In genomic region chrIV:7961889-7962342, ce11 we compare ENCODE assay signal across 2 worm cellular contexts.
TF ChIP-seq lines count a peak whose summit lies in the region.

No protein-coding gene starts in this region.

TF ChIP-seq in whole organism, L4 larva, 104 proteins besides CTCF, POLR2A, EP300 and RAD21:
- TF ChIP-seq Y105C5A.15 (GFP tag; IDR thresholded peaks at IDR 0.05; lab: Robert Waterston, UW) = 0 out of 2 replicates have a peak, but pooled peaks have one; percentile 64
- no peak for TF ChIP-seq F37D6.2 (tag; optimal IDR thresholded peaks at IDR 0.05; lab: Kevin White, UChicago)
- TF ChIP-seq F49E8.2 (tag; optimal IDR thresholded peaks at IDR 0.05; lab: Kevin White, UChicago; ENCODE audit: borderline replicate concordance) = peak; percentile 94
- TF ChIP-seq mep-1 (tag; optimal IDR thresholded peaks at IDR 0.05; lab: Kevin White, UChicago) = no peak
- TF ChIP-seq vab-7 (GFP tag; IDR thresholded peaks at IDR 0.05; lab: Robert Waterston, UW) = no peak
- TF ChIP-seq unc-130 (GFP tag; optimal IDR thresholded peaks at IDR 0.05; lab: Kevin White, UChicago) = peak; percentile 73
- TF ChIP-seq pha-4 (GFP tag; IDR thresholded peaks at IDR 0.05; lab: Robert Waterston, UW) = peak; percentile 67; the same call in 1 of the 2 replicates
- no peak for TF ChIP-seq pha-4 (tag; optimal IDR thresholded peaks at IDR 0.05; lab: Kevin White, UChicago)
- TF ChIP-seq lin-13 (GFP tag; optimal IDR thresholded peaks at IDR 0.05; lab: Kevin White, UChicago) = peak; percentile 27
- TF ChIP-seq ctbp-1 (GFP tag; IDR thresholded peaks at IDR 0.05; lab: Robert Waterston, UW) = peak; percentile 28; the same call in 1 of the 2 replicates
- TF ChIP-seq daf-16 (GFP tag; optimal IDR thresholded peaks at IDR 0.05; lab: Kevin White, UChicago) = no peak
- TF ChIP-seq daf-16 (tag; optimal IDR thresholded peaks at IDR 0.05; lab: Kevin White, UChicago) = no peak
- TF ChIP-seq ama-1 (optimal IDR thresholded peaks at IDR 0.05; lab: Kevin White, UChicago) = peak; percentile 49
- peak; percentile 52; the same call in 1 of the 2 replicates for TF ChIP-seq arid-1 (GFP tag; conservative IDR thresholded peaks at IDR 0.05; lab: Robert Waterston, UW)
- TF ChIP-seq snpc-1.2 (GFP tag; IDR thresholded peaks at IDR 0.05; lab: Robert Waterston, UW) = peak; percentile 75; the same call in 1 of the 2 replicates
- TF ChIP-seq snpc-4 (tag; optimal IDR thresholded peaks at IDR 0.05; lab: Kevin White, UChicago) = no peak
- peak; percentile 75 for TF ChIP-seq lin-38 (GFP tag; IDR thresholded peaks at IDR 0.05; lab: Robert Waterston, UW)
- TF ChIP-seq Y48G9A.11 (GFP tag; IDR thresholded peaks at IDR 0.05; lab: Robert Waterston, UW) = 0 out of 2 replicates have a peak, but pooled peaks have one; percentile 48
- peak; percentile 60 for TF ChIP-seq duxl-1 (tag; optimal IDR thresholded peaks at IDR 0.05; lab: Kevin White, UChicago; ENCODE audit: poor library complexity)
- TF ChIP-seq mes-2 (tag; optimal IDR thresholded peaks at IDR 0.05; lab: Kevin White, UChicago; ENCODE audit: poor library complexity, severe bottlenecking) = no peak
- peak; percentile 26 for TF ChIP-seq Y5F2A.4 (GFP tag; optimal IDR thresholded peaks at IDR 0.05; lab: Kevin White, UChicago)
- peak; percentile 6 for TF ChIP-seq gei-8 (GFP tag; optimal IDR thresholded peaks at IDR 0.05; lab: Kevin White, UChicago)
- no peak for TF ChIP-seq ces-1 (GFP tag; optimal IDR thresholded peaks at IDR 0.05; lab: Kevin White, UChicago)
- TF ChIP-seq tag-97 (GFP tag; IDR thresholded peaks at IDR 0.05; lab: Robert Waterston, UW) = no peak
- TF ChIP-seq saeg-2 (GFP tag; IDR thresholded peaks at IDR 0.05; lab: Robert Waterston, UW) = no peak
- no peak for TF ChIP-seq hlh-11 (tag; optimal IDR thresholded peaks at IDR 0.05; lab: Kevin White, UChicago)
- TF ChIP-seq dmd-8 (GFP tag; IDR thresholded peaks at IDR 0.05; lab: Robert Waterston, UW) = 0 out of 2 replicates have a peak, but pooled peaks have one; percentile 21

TF ChIP-seq in whole organism, young adult, 124 proteins besides CTCF, POLR2A, EP300 and RAD21 (continues in another document):
- no peak for TF ChIP-seq sptf-2 (GFP tag; optimal IDR thresholded peaks at IDR 0.05; lab: Kevin White, UChicago)
- no peak for TF ChIP-seq B0261.1 (tag; optimal IDR thresholded peaks at IDR 0.05; lab: Kevin White, UChicago)
- TF ChIP-seq mcd-1 (GFP tag; IDR thresholded peaks at IDR 0.05; lab: Robert Waterston, UW) = no peak
- no peak for TF ChIP-seq K12H6.12 (tag; optimal IDR thresholded peaks at IDR 0.05; lab: Kevin White, UChicago)
- no peak for TF ChIP-seq hmg-20 (GFP tag; IDR thresholded peaks at IDR 0.05; lab: Robert Waterston, UW)
- 0 out of 2 replicates have a peak, but pooled peaks have one; percentile 29 for TF ChIP-seq madf-3 (GFP tag; IDR thresholded peaks at IDR 0.05; lab: Robert Waterston, UW)
- no peak for TF ChIP-seq bed-2 (GFP tag; IDR thresholded peaks at IDR 0.05; lab: Robert Waterston, UW)
- TF ChIP-seq nhr-80 (tag; optimal IDR thresholded peaks at IDR 0.05; lab: Kevin White, UChicago) = no peak
- no peak for TF ChIP-seq B0035.1 (tag; optimal IDR thresholded peaks at IDR 0.05; lab: Kevin White, UChicago)
- TF ChIP-seq akir-1 (GFP tag; optimal IDR thresholded peaks at IDR 0.05; lab: Kevin White, UChicago) = no peak
- TF ChIP-seq madf-10 (tag; optimal IDR thresholded peaks at IDR 0.05; lab: Kevin White, UChicago) = no peak
- TF ChIP-seq nhr-27 (tag; optimal IDR thresholded peaks at IDR 0.05; lab: Kevin White, UChicago) = peak; percentile 83
- no peak for TF ChIP-seq zim-3 (tag; optimal IDR thresholded peaks at IDR 0.05; lab: Kevin White, UChicago)
- TF ChIP-seq tlf-1 (GFP tag; optimal IDR thresholded peaks at IDR 0.05; lab: Kevin White, UChicago) = peak; percentile 73
- TF ChIP-seq F49E8.2 (tag; optimal IDR thresholded peaks at IDR 0.05; lab: Kevin White, UChicago; ENCODE audit: insufficient read depth) = peak; percentile 97
- TF ChIP-seq ceh-58 (GFP tag; IDR thresholded peaks at IDR 0.05; lab: Robert Waterston, UW) = peak; percentile 95; the same call in 1 of the 2 replicates
- peak; percentile 79 for TF ChIP-seq dpff-1 (tag; optimal IDR thresholded peaks at IDR 0.05; lab: Kevin White, UChicago)
- TF ChIP-seq mxl-1 (tag; optimal IDR thresholded peaks at IDR 0.05; lab: Kevin White, UChicago) = peak; percentile 36
- no peak for TF ChIP-seq efl-1 (GFP tag; optimal IDR thresholded peaks at IDR 0.05; lab: Kevin White, UChicago)
- TF ChIP-seq hlh-26 (GFP tag; conservative IDR thresholded peaks at IDR 0.05; lab: Robert Waterston, UW) = no peak
- no peak for TF ChIP-seq lir-1 (GFP tag; conservative IDR thresholded peaks at IDR 0.05; lab: Robert Waterston, UW)
- TF ChIP-seq C17E4.6 (GFP tag; IDR thresholded peaks at IDR 0.05; lab: Robert Waterston, UW) = no peak; the same call in 1 of the 2 replicates
- TF ChIP-seq die-1 (tag; optimal IDR thresholded peaks at IDR 0.05; lab: Kevin White, UChicago) = no peak
- TF ChIP-seq atf-7 (tag; optimal IDR thresholded peaks at IDR 0.05; lab: Kevin White, UChicago) = peak; percentile 22
- TF ChIP-seq nfya-2 (GFP tag; IDR thresholded peaks at IDR 0.05; lab: Robert Waterston, UW) = 0 out of 2 replicates have a peak, but pooled peaks have one; percentile 21
- TF ChIP-seq rpc-1 (optimal IDR thresholded peaks at IDR 0.05; lab: Kevin White, UChicago) = no peak
- peak; percentile 4 for TF ChIP-seq rpc-1 (tag; optimal IDR thresholded peaks at IDR 0.05; lab: Kevin White, UChicago)
- TF ChIP-seq Y53F4B.3 (GFP tag; IDR thresholded peaks at IDR 0.05; lab: Robert Waterston, UW) = no peak
- TF ChIP-seq ekl-4 (GFP tag; IDR thresholded peaks at IDR 0.05; lab: Robert Waterston, UW) = peak; percentile 86
- no peak for TF ChIP-seq ets-4 (GFP tag; optimal IDR thresholded peaks at IDR 0.05; lab: Kevin White, UChicago)
- TF ChIP-seq F57C9.4 (tag; optimal IDR thresholded peaks at IDR 0.05; lab: Kevin White, UChicago) = peak; percentile 78
- no peak for TF ChIP-seq ztf-28 (GFP tag; IDR thresholded peaks at IDR 0.05; lab: Robert Waterston, UW)
- no peak for TF ChIP-seq nfya-1 (tag; optimal IDR thresholded peaks at IDR 0.05; lab: Kevin White, UChicago; ENCODE audit: borderline replicate concordance, insufficient read depth)
- TF ChIP-seq snpc-1.3 (tag; optimal IDR thresholded peaks at IDR 0.05; lab: Kevin White, UChicago; ENCODE audit: insufficient read depth) = no peak
- no peak for TF ChIP-seq ztf-3 (GFP tag; optimal IDR thresholded peaks at IDR 0.05; lab: Kevin White, UChicago)
- TF ChIP-seq B0019.2 (GFP tag; conservative IDR thresholded peaks at IDR 0.05; lab: Robert Waterston, UW) = no peak
- peak; percentile 68 for TF ChIP-seq repo-1 (tag; optimal IDR thresholded peaks at IDR 0.05; lab: Kevin White, UChicago)
- peak; percentile 55 for TF ChIP-seq lsl-1 (GFP tag; optimal IDR thresholded peaks at IDR 0.05; lab: Kevin White, UChicago)
- TF ChIP-seq F22D6.2 (tag; optimal IDR thresholded peaks at IDR 0.05; lab: Kevin White, UChicago) = no peak
- no peak for TF ChIP-seq attf-5 (GFP tag; optimal IDR thresholded peaks at IDR 0.05; lab: Kevin White, UChicago)
- TF ChIP-seq ceh-79 (tag; optimal IDR thresholded peaks at IDR 0.05; lab: Kevin White, UChicago) = peak; percentile 50
- TF ChIP-seq tbx-9 (tag; optimal IDR thresholded peaks at IDR 0.05; lab: Kevin White, UChicago; ENCODE audit: borderline replicate concordance) = peak; percentile 28
- TF ChIP-seq pbrm-1 (GFP tag; IDR thresholded peaks at IDR 0.05; lab: Robert Waterston, UW) = peak; percentile 24; the same call in 1 of the 2 replicates
- TF ChIP-seq bed-1 (GFP tag; IDR thresholded peaks at IDR 0.05; lab: Robert Waterston, UW) = no peak
- 0 out of 2 replicates have a peak, but pooled peaks have one; percentile 11 for TF ChIP-seq rcor-1 (GFP tag; IDR thresholded peaks at IDR 0.05; lab: Robert Waterston, UW)
- 0 out of 2 replicates have a peak, but pooled peaks have one; percentile 33 for TF ChIP-seq ceh-40 (GFP tag; IDR thresholded peaks at IDR 0.05; lab: Robert Waterston, UW)
- TF ChIP-seq ccch-3 (GFP tag; optimal IDR thresholded peaks at IDR 0.05; lab: Kevin White, UChicago) = no peak
- peak; percentile 47 for TF ChIP-seq ztf-18 (tag; optimal IDR thresholded peaks at IDR 0.05; lab: Kevin White, UChicago)
- no peak for TF ChIP-seq Y95B8A.8 (GFP tag; IDR thresholded peaks at IDR 0.05; lab: Robert Waterston, UW)
- no peak for TF ChIP-seq D2030.7 (GFP tag; IDR thresholded peaks at IDR 0.05; lab: Robert Waterston, UW)
- no peak for TF ChIP-seq egl-18 (GFP tag; IDR thresholded peaks at IDR 0.05; lab: Robert Waterston, UW)
- peak; percentile 59; the same call in 1 of the 2 replicates for TF ChIP-seq ceh-100 (GFP tag; IDR thresholded peaks at IDR 0.05; lab: Robert Waterston, UW)
- TF ChIP-seq mel-28 (tag; optimal IDR thresholded peaks at IDR 0.05; lab: Kevin White, UChicago; ENCODE audit: borderline replicate concordance) = no peak
- no peak for TF ChIP-seq cebp-1 (GFP tag; IDR thresholded peaks at IDR 0.05; lab: Robert Waterston, UW)
- no peak for TF ChIP-seq cebp-1 (tag; optimal IDR thresholded peaks at IDR 0.05; lab: Kevin White, UChicago)
- peak; percentile 45 for TF ChIP-seq lin-54 (GFP tag; optimal IDR thresholded peaks at IDR 0.05; lab: Kevin White, UChicago)
- no peak for TF ChIP-seq attf-3 (GFP tag; conservative IDR thresholded peaks at IDR 0.05; lab: Robert Waterston, UW)
- no peak for TF ChIP-seq sea-2 (GFP tag; IDR thresholded peaks at IDR 0.05; lab: Robert Waterston, UW)
- TF ChIP-seq nfyb-1 (GFP tag; IDR thresholded peaks at IDR 0.05; lab: Robert Waterston, UW) = 0 out of 2 replicates have a peak, but pooled peaks have one; percentile 56
- no peak; the same call in 1 of the 2 replicates for TF ChIP-seq hmg-1.2 (GFP tag; IDR thresholded peaks at IDR 0.05; lab: Robert Waterston, UW)
- TF ChIP-seq Y79H2A.3 (GFP tag; conservative IDR thresholded peaks at IDR 0.05; lab: Robert Waterston, UW) = no peak
- TF ChIP-seq C06A6.2 (GFP tag; conservative IDR thresholded peaks at IDR 0.05; lab: Robert Waterston, UW) = no peak
- TF ChIP-seq dpl-1 (GFP tag; optimal IDR thresholded peaks at IDR 0.05; lab: Kevin White, UChicago) = no peak
- TF ChIP-seq egl-44 (GFP tag; IDR thresholded peaks at IDR 0.05; lab: Robert Waterston, UW) = 0 out of 2 replicates have a peak, but pooled peaks have one; percentile 28
- peak; percentile 94 for TF ChIP-seq B0336.3 (GFP tag; IDR thresholded peaks at IDR 0.05; lab: Robert Waterston, UW)
- TF ChIP-seq pha-4 (tag; optimal IDR thresholded peaks at IDR 0.05; lab: Kevin White, UChicago) = no peak

Comparison
In these comparisons a context has a peak if more than half of its experiments do, and no peak if none do; other contexts are left out.
1. Of the 7 proteins assayed by ChIP-seq in both whole organism, young adult and whole organism, L4 larva: peak only in whole organism, young adult: none; only in whole organism, L4 larva: ama-1; in both: F49E8.2 and unc-130; in neither: 2; mixed calls (peak in some experiments, not most) for 2.